Worm (Caenorhabditis elegans) whole organism, L4 larva: ENCODE data around the gene F22F7.11.

Source experiments
- aha-1 ChIP-seq: fragments of 150-350 bp; peaks from one replicate; lab custom pipeline; 2014; ENCODE audit warnings: missing biosample characterization, missing genetic modification characterization
- ceh-82 ChIP-seq: sonication (generic microtip); optimal IDR thresholded peaks from 2 replicates; lab custom pipeline; 2017; ENCODE audit warnings: missing biosample characterization, missing genetic modification characterization
- ces-1 ChIP-seq: fragments of 150-350 bp; sonication (generic microtip); optimal IDR thresholded peaks from 4 replicates; lab custom pipeline; 2014; ENCODE audit warnings: missing biosample characterization, missing genetic modification reagents, missing genetic modification characterization
- daf-16 ChIP-seq, 3 experiments: sonication (generic microtip); optimal IDR thresholded peaks; 2 replicates each; lab custom pipeline; 2016 to 2017; ENCODE audit warnings: missing genetic modification characterization in 3 of 3, missing genetic modification reagents in 3 of 3, mild to moderate bottlenecking in 2 of 3, missing compliant biosample characterization in 2 of 3, missing biosample characterization in 1 of 3, moderate library complexity in 1 of 3
- lin-1 ChIP-seq: fragments of 200-800 bp; sonication (Bioruptor generic); IDR thresholded peaks from 2 replicates; pipeline ENCODE4 v1.3.6; 2022; ENCODE audit warnings: missing genetic modification reagents, missing genetic modification characterization, missing compliant biosample characterization
- lir-3 ChIP-seq: sonication (generic microtip); optimal IDR thresholded peaks from 2 replicates; lab custom pipeline; 2016; ENCODE audit warnings: mild to moderate bottlenecking, missing genetic modification characterization, missing compliant biosample characterization
- mdt-29 ChIP-seq: fragments of 200-800 bp; sonication (Bioruptor generic); IDR thresholded peaks from 2 replicates; pipeline ENCODE4 v1.3.6; 2022; ENCODE audit warnings: missing genetic modification reagents, missing genetic modification characterization, missing compliant biosample characterization

DNA sequence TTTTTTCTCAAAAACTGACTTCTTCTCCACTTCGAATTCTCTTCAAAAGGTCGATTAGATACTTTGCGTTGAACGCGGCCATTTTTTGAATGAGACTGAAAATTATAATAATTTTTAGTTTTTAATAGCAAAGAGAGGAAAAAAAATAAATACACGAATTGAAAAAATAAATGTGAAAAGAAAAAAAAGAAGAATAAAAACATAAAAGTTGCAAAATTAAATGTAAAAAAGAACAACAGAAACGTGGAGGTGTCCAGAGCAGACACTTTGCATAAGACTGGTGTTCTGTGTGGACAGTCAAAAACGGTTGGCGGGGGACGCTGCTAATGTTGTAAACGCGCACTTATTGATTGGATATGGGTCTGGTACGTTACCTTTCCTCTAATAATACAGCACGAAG lies 39.7 kb downstream of the F22F7.11 start, which contains the start of gene C45H4.14:
- TF ChIP-seq daf-16 (GFP tag; optimal IDR thresholded peaks at IDR 0.05; lab: Kevin White, UChicago) = no peak
- TF ChIP-seq daf-16 (tag; optimal IDR thresholded peaks at IDR 0.05; lab: Kevin White, UChicago) = no peak
- TF ChIP-seq lir-3 (tag; lab: Kevin White, UChicago) = no peak
- no peak for TF ChIP-seq mdt-29 (GFP tag; lab: Robert Waterston, UW)
- no peak for TF ChIP-seq ces-1 (GFP tag; lab: Kevin White, UChicago)
- no peak for TF ChIP-seq lin-1
- no peak for TF ChIP-seq aha-1 (tag; lab: Kevin White, UChicago)
- TF ChIP-seq ceh-82 (tag; lab: Kevin White, UChicago) = no peak
